Fruit fly (Drosophila melanogaster) whole organism, embryonic: ENCODE results near the gene Dcps.

Experiments
- Adf1 ChIP-seq: fragments of 200-800 bp; sonication (Bioruptor generic); IDR thresholded peaks from 2 replicates; pipeline ENCODE4 v1.3.6; 2022; ENCODE audit warnings: missing biosample characterization, missing genetic modification characterization
- Awh ChIP-seq: fragments of 200-800 bp; sonication (Bioruptor generic); IDR thresholded peaks from 2 replicates; pipeline ENCODE4, ENCODE4 v1.3.6; 2022; ENCODE audit warnings: missing biosample characterization, missing genetic modification characterization
- B-H2 ChIP-seq: fragments of 200-800 bp; sonication (Bioruptor generic); optimal IDR thresholded peaks from 2 replicates; lab custom pipeline; 2018; ENCODE audit warnings: missing biosample characterization, mild to moderate bottlenecking, missing genetic modification characterization
- BEAF-32 ChIP-seq: fragments of 200-800 bp; sonication (Bioruptor generic); optimal IDR thresholded peaks from 3 replicates; lab custom pipeline; 2017; ENCODE audit warnings: missing biosample characterization, missing genetic modification characterization, mild to moderate bottlenecking, moderate library complexity, missing genetic modification reagents
- C15 ChIP-seq: fragments of 200-800 bp; sonication (Bioruptor generic); IDR thresholded peaks from 3 replicates; pipeline ENCODE4 v1.3.6; 2022; ENCODE audit warnings: missing biosample characterization, missing genetic modification characterization
- CG10366 ChIP-seq: fragments of 200-800 bp; sonication (Bioruptor generic); IDR thresholded peaks from 2 replicates; pipeline ENCODE4 v1.3.6; 2022; ENCODE audit warnings: missing biosample characterization, missing genetic modification characterization
- CG10462 ChIP-seq: fragments of 200-800 bp; sonication (Bioruptor generic); optimal IDR thresholded peaks from 2 replicates; lab custom pipeline; 2016; ENCODE audit warnings: missing biosample characterization, missing genetic modification characterization
- CG11093 ChIP-seq: fragments of 200-800 bp; sonication (Bioruptor generic); IDR thresholded peaks from 3 replicates; pipeline ENCODE4 v1.3.6; 2022; ENCODE audit warnings: missing biosample characterization, missing genetic modification characterization
- CG11456 ChIP-seq: fragments of 200-800 bp; sonication (Bioruptor generic); IDR thresholded peaks from 3 replicates; pipeline ENCODE4 v1.3.6; 2022; ENCODE audit warnings: missing biosample characterization, missing genetic modification characterization
- CG12659 ChIP-seq: fragments of 200-800 bp; sonication (Bioruptor generic); optimal IDR thresholded peaks from 3 replicates; lab custom pipeline; 2017; ENCODE audit warnings: mild to moderate bottlenecking, missing biosample characterization, missing genetic modification reagents, missing genetic modification characterization
- CG12744 ChIP-seq: fragments of 200-800 bp; sonication (Bioruptor generic); optimal IDR thresholded peaks from 2 replicates; lab custom pipeline; 2016; ENCODE audit warnings: missing biosample characterization, missing genetic modification characterization
- CG13296 ChIP-seq: fragments of 200-800 bp; sonication (Bioruptor generic); optimal IDR thresholded peaks from 3 replicates; lab custom pipeline; 2018; ENCODE audit warnings: missing biosample characterization, mild to moderate bottlenecking, missing genetic modification characterization
- CG13424 ChIP-seq: fragments of 200-800 bp; sonication (Bioruptor generic); optimal IDR thresholded peaks from 2 replicates; lab custom pipeline; 2019; ENCODE audit warnings: missing biosample characterization, mild to moderate bottlenecking, missing genetic modification characterization, moderate library complexity
- CG15011 ChIP-seq: fragments of 200-800 bp; sonication (Bioruptor generic); optimal IDR thresholded peaks from 3 replicates; lab custom pipeline; 2018; ENCODE audit warnings: missing biosample characterization, mild to moderate bottlenecking, missing genetic modification characterization
- CG15696 ChIP-seq: fragments of 200-800 bp; sonication (Bioruptor generic); optimal IDR thresholded peaks from 2 replicates; lab custom pipeline; 2019; ENCODE audit warnings: missing biosample characterization, mild to moderate bottlenecking, missing genetic modification characterization, moderate library complexity
- CG17328 ChIP-seq: fragments of 200-800 bp; sonication (Bioruptor generic); IDR thresholded peaks from 2 replicates; pipeline ENCODE4 v1.3.6; 2022; ENCODE audit warnings: missing biosample characterization, missing genetic modification characterization
- CG18476 ChIP-seq: fragments of 200-800 bp; sonication (Bioruptor generic); optimal IDR thresholded peaks from 2 replicates; lab custom pipeline; 2016; ENCODE audit warnings: missing biosample characterization, mild to moderate bottlenecking, missing genetic modification characterization
- CG2199 ChIP-seq: fragments of 200-800 bp; sonication (Bioruptor generic); IDR thresholded peaks from 3 replicates; pipeline ENCODE4 v1.3.6; 2022; ENCODE audit warnings: missing biosample characterization, missing genetic modification characterization
- CG3065 ChIP-seq: fragments of 200-800 bp; sonication (Bioruptor generic); optimal IDR thresholded peaks from 2 replicates; lab custom pipeline; 2016; ENCODE audit warnings: missing biosample characterization, missing genetic modification characterization
- CG3838 ChIP-seq: fragments of 200-800 bp; sonication (Bioruptor generic); optimal IDR thresholded peaks from 3 replicates; lab custom pipeline; 2016; ENCODE audit warnings: missing biosample characterization, missing genetic modification characterization
- CG4820 ChIP-seq: fragments of 200-800 bp; sonication (Bioruptor generic); optimal IDR thresholded peaks from 3 replicates; lab custom pipeline; 2016; ENCODE audit warnings: missing biosample characterization, missing genetic modification characterization
- CG7556 ChIP-seq: fragments of 200-800 bp; sonication (Bioruptor generic); optimal IDR thresholded peaks from 2 replicates; lab custom pipeline; 2017; ENCODE audit warnings: missing biosample characterization, mild to moderate bottlenecking, missing genetic modification characterization
- CG7963 ChIP-seq: fragments of 200-800 bp; sonication (Bioruptor generic); IDR thresholded peaks from 3 replicates; pipeline ENCODE4 v1.3.6; 2022; ENCODE audit warnings: missing biosample characterization, missing genetic modification characterization; ENCODE audit not compliant: partially characterized antibody
- CG8281 ChIP-seq: fragments of 200-800 bp; sonication (Bioruptor generic); optimal IDR thresholded peaks from 2 replicates; lab custom pipeline; 2018; ENCODE audit warnings: missing biosample characterization, mild to moderate bottlenecking, missing genetic modification characterization, moderate library complexity
- CG8290 ChIP-seq, 3 experiments: fragments of 200-800 bp; sonication (Bioruptor generic); optimal IDR thresholded peaks; 2 replicates each; lab custom pipeline; 2016 to 2019; ENCODE audit warnings: missing biosample characterization in 3 of 3, missing genetic modification characterization in 3 of 3, mild to moderate bottlenecking in 2 of 3, moderate library complexity in 1 of 3
- CG8359 ChIP-seq: fragments of 200-800 bp; sonication (Bioruptor generic); optimal IDR thresholded peaks from 2 replicates; lab custom pipeline; 2017; ENCODE audit warnings: missing biosample characterization, mild to moderate bottlenecking, missing genetic modification characterization, borderline replicate concordance
- Camta ChIP-seq: fragments of 200-800 bp; sonication (Bioruptor generic); optimal IDR thresholded peaks from 2 replicates; lab custom pipeline; 2016; ENCODE audit warnings: missing biosample characterization, missing genetic modification characterization
- Doc3 ChIP-seq: fragments of 200-800 bp; sonication (Bioruptor generic); IDR thresholded peaks from 3 replicates; pipeline ENCODE4 v1.3.6; 2022; ENCODE audit warnings: missing biosample characterization, missing genetic modification characterization; ENCODE audit not compliant: partially characterized antibody
- Hr78 ChIP-seq, 2 experiments: fragments of 200-800 bp in 1 of 2; fragments of >200 bp in 1 of 2; sonication (Bioruptor generic) in 1 of 2; optimal IDR thresholded peaks; 2 replicates each; lab custom pipeline; 2017 to 2019; ENCODE audit warnings: missing biosample characterization in 2 of 2, missing genetic modification characterization in 2 of 2, mild to moderate bottlenecking in 1 of 2, moderate library complexity in 1 of 2
- Hsf ChIP-seq: fragments of 200-800 bp; sonication (Bioruptor generic); optimal IDR thresholded peaks from 3 replicates; lab custom pipeline; 2016; ENCODE audit warnings: missing biosample characterization, missing genetic modification characterization
- NFAT ChIP-seq: fragments of 200-800 bp; sonication (Bioruptor generic); IDR thresholded peaks from 2 replicates; pipeline ENCODE4 v1.3.6; 2022; ENCODE audit warnings: missing biosample characterization, missing genetic modification characterization
- NK7.1 ChIP-seq: fragments of 200-800 bp; sonication (Bioruptor generic); optimal IDR thresholded peaks from 3 replicates; lab custom pipeline; 2016; ENCODE audit warnings: missing biosample characterization, missing genetic modification characterization
- NfI ChIP-seq: fragments of 200-800 bp; sonication (Bioruptor generic); optimal IDR thresholded peaks from 3 replicates; lab custom pipeline; 2018; ENCODE audit warnings: missing biosample characterization, mild to moderate bottlenecking, missing genetic modification characterization, moderate library complexity
- Ravus ChIP-seq: fragments of 200-800 bp; sonication (Bioruptor generic); IDR thresholded peaks from 2 replicates; pipeline ENCODE4 v1.3.6; 2022; ENCODE audit warnings: missing biosample characterization, missing genetic modification characterization
- Stat92E ChIP-seq, 3 experiments: fragments of >200 bp in 2 of 3; fragments of 200-800 bp in 1 of 3; sonication (Bioruptor generic) in 1 of 3; optimal IDR thresholded peaks; 2 replicates each; lab custom pipeline; 2017 to 2019; ENCODE audit warnings: missing biosample characterization in 3 of 3, missing genetic modification characterization in 3 of 3, mild to moderate bottlenecking in 1 of 3, moderate library complexity in 1 of 3
- cwo ChIP-seq: fragments of 200-800 bp; sonication (Bioruptor generic); optimal IDR thresholded peaks from 3 replicates; lab custom pipeline; 2017; ENCODE audit warnings: missing biosample characterization, missing genetic modification characterization, mild to moderate bottlenecking, moderate library complexity, missing genetic modification reagents
- ftz-f1 ChIP-seq: fragments of 200-800 bp; sonication (Bioruptor generic); optimal IDR thresholded peaks from 2 replicates; lab custom pipeline; 2016; ENCODE audit warnings: missing biosample characterization, missing genetic modification characterization
- jumu ChIP-seq: fragments of 200-800 bp; sonication (Bioruptor generic); optimal IDR thresholded peaks from 3 replicates; lab custom pipeline; 2016; ENCODE audit warnings: missing biosample characterization, missing genetic modification characterization
- lola ChIP-seq, 3 experiments: fragments of >200 bp in 2 of 3; fragments of 200-800 bp in 1 of 3; sonication (Bioruptor generic) in 1 of 3; optimal IDR thresholded peaks; 2 replicates each; lab custom pipeline; 2017 to 2019; ENCODE audit warnings: missing biosample characterization in 3 of 3, missing genetic modification characterization in 3 of 3, mild to moderate bottlenecking in 1 of 3, moderate library complexity in 1 of 3
- luna ChIP-seq: fragments of 200-800 bp; sonication (Bioruptor generic); optimal IDR thresholded peaks from 2 replicates; lab custom pipeline; 2016; ENCODE audit warnings: missing biosample characterization, missing genetic modification characterization
- mam ChIP-seq: fragments of 200-800 bp; sonication (Bioruptor generic); optimal IDR thresholded peaks from 3 replicates; lab custom pipeline; 2016; ENCODE audit warnings: missing biosample characterization, missing genetic modification characterization
- mirr ChIP-seq: fragments of 200-800 bp; sonication (Bioruptor generic); optimal IDR thresholded peaks from 3 replicates; lab custom pipeline; 2018; ENCODE audit warnings: missing biosample characterization, mild to moderate bottlenecking, missing genetic modification characterization
- org-1 ChIP-seq: fragments of 200-800 bp; sonication (Bioruptor generic); optimal IDR thresholded peaks from 2 replicates; lab custom pipeline; 2017; ENCODE audit warnings: missing biosample characterization, missing genetic modification characterization
- psq ChIP-seq: fragments of 200-800 bp; sonication (Bioruptor generic); optimal IDR thresholded peaks from 2 replicates; lab custom pipeline; 2017; ENCODE audit warnings: missing biosample characterization, missing genetic modification characterization
- slbo ChIP-seq: fragments of 200-800 bp; sonication (Bioruptor generic); IDR thresholded peaks from 2 replicates; pipeline ENCODE4 v1.3.6; 2022; ENCODE audit warnings: missing biosample characterization, missing genetic modification characterization
- toy ChIP-seq: fragments of 200-800 bp; sonication (Bioruptor generic); IDR thresholded peaks from 2 replicates; pipeline ENCODE4 v1.3.6; 2022; ENCODE audit warnings: missing biosample characterization, missing genetic modification characterization
- usp ChIP-seq: fragments of >200 bp; optimal IDR thresholded peaks from 2 replicates; lab custom pipeline; 2017; ENCODE audit warnings: missing biosample characterization, missing genetic modification characterization
- vnd ChIP-seq: fragments of 200-800 bp; sonication (Bioruptor generic); IDR thresholded peaks from 3 replicates; pipeline ENCODE4 v1.3.6; 2022; ENCODE audit warnings: missing biosample characterization, missing genetic modification characterization; ENCODE audit not compliant: partially characterized antibody

Dcps gene

DNA sequence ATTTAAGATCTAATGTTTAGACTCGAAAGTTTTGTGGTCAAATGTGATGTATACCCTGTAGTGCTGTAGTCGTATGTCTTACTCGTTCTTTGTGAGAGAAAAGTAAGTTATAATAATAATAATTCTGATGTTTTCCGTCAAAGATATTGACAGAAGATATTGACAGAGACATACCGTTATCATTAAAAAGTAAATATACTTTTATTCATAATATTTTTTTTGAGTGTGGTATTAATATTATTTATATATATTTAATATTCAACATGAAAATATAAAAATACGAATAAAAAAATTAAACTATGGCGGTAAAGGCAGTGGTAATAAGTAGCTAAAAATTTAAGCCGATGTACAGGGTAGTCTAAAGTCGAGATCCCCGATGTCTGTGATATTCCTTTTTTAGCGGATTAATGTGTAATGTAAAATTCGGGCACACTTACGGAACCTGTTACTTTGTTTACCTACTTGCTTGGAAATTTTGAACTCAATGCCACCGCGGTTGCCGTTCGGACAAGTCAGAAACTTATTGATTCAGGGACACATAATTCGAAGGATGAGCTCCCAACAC is 18.2 kb downstream of the Dcps start, which contains the start of the genes CG2100 and CG1236 (continued):
- TF ChIP-seq CG10366 (GFP tag; lab: Robert Waterston, UW) = peak; percentile 75
- no peak for TF ChIP-seq jumu (GFP tag; lab: Kevin White, UChicago)
- TF ChIP-seq CG15696 = peak; percentile 84
- TF ChIP-seq CG11456 (GFP tag; lab: Robert Waterston, UW) = peak; percentile 81
- peak; percentile 65 for TF ChIP-seq Awh (GFP tag; lab: Robert Waterston, UW)
- TF ChIP-seq B-H2 (GFP tag; lab: Kevin White, UChicago) = peak; percentile 32
- TF ChIP-seq slbo = peak; percentile 86
- peak; percentile 66 for TF ChIP-seq NFAT (GFP tag; lab: Robert Waterston, UW)
- TF ChIP-seq CG8359 (GFP tag; lab: Kevin White, UChicago) = peak; percentile 63
- no peak for TF ChIP-seq luna (GFP tag; lab: Kevin White, UChicago)
- TF ChIP-seq C15 (GFP tag; lab: Robert Waterston, UW) = 0 out of 3 replicates have a peak, but pooled peaks have one; percentile 29
- TF ChIP-seq Hsf (GFP tag; lab: Kevin White, UChicago) = peak; percentile 60
- peak; percentile 40; the same call in 1 of the 2 replicates for TF ChIP-seq Adf1 (GFP tag; lab: Robert Waterston, UW)
- TF ChIP-seq vnd = no peak
- TF ChIP-seq psq (GFP tag; lab: Kevin White, UChicago) = peak; percentile 27
- peak; percentile 2 for TF ChIP-seq BEAF-32 (GFP tag; lab: Kevin White, UChicago)
- TF ChIP-seq CG8281 (tag; lab: Kevin White, UChicago) = no peak
- TF ChIP-seq CG15011 = no peak
- TF ChIP-seq usp (GFP tag; lab: Kevin White, UChicago) = no peak
- TF ChIP-seq mam (GFP tag; lab: Kevin White, UChicago) = peak; percentile 53
- TF ChIP-seq CG7556 (GFP tag; lab: Kevin White, UChicago) = peak; percentile 91
- 0 out of 2 replicates have a peak, but pooled peaks have one; percentile 39 for TF ChIP-seq toy (GFP tag; lab: Robert Waterston, UW)
- TF ChIP-seq Ravus (GFP tag; lab: Robert Waterston, UW) = no peak; the same call in 1 of the 2 replicates
- peak; percentile 73 for TF ChIP-seq cwo (GFP tag; lab: Kevin White, UChicago)
- TF ChIP-seq CG4820 (GFP tag; lab: Kevin White, UChicago) = peak; percentile 79
- 0 out of 3 replicates have a peak, but pooled peaks have one; percentile 51 for TF ChIP-seq CG11093 (GFP tag; lab: Robert Waterston, UW)
- TF ChIP-seq NK7.1 (GFP tag; lab: Kevin White, UChicago) = no peak
- peak; percentile 37 for TF ChIP-seq ftz-f1 (GFP tag; lab: Kevin White, UChicago)
- peak; percentile 68 for TF ChIP-seq org-1
- peak; percentile 58 for TF ChIP-seq CG18476 (GFP tag; lab: Kevin White, UChicago)
- TF ChIP-seq NfI = peak; percentile 85
- peak; percentile 88 for TF ChIP-seq CG13424 (tag; lab: Kevin White, UChicago)
- peak in 1 of 3 experiments; percentile 91 for TF ChIP-seq lola (GFP tag; optimal IDR thresholded peaks at IDR 0.05; lab: Kevin White, UChicago)
- peak; percentile 93 for TF ChIP-seq CG12659
- TF ChIP-seq mirr = no peak
- no peak for TF ChIP-seq CG2199
- TF ChIP-seq Doc3 (GFP tag; lab: Robert Waterston, UW) = no peak
- TF ChIP-seq CG13296 (GFP tag; lab: Kevin White, UChicago) = peak; percentile 82
- TF ChIP-seq CG3065 (GFP tag; lab: Kevin White, UChicago) = peak; percentile 35
- TF ChIP-seq Hr78 (GFP tag; optimal IDR thresholded peaks at IDR 0.05; lab: Kevin White, UChicago) = peak in 1 of 2 experiments; percentile 66
- TF ChIP-seq Camta (GFP tag; lab: Kevin White, UChicago) = peak; percentile 47
- TF ChIP-seq CG8290 (GFP tag; optimal IDR thresholded peaks at IDR 0.05; lab: Kevin White, UChicago) = peak; percentile 69
- TF ChIP-seq CG8290 (tag; optimal IDR thresholded peaks at IDR 0.05; lab: Kevin White, UChicago) = no peak
- TF ChIP-seq CG17328 (GFP tag; lab: Robert Waterston, UW) = peak; percentile 66
- TF ChIP-seq CG7963 = no peak
- TF ChIP-seq CG10462 (GFP tag; lab: Kevin White, UChicago) = peak; percentile 71
- TF ChIP-seq CG12744 (GFP tag; lab: Kevin White, UChicago) = peak; percentile 20
- TF ChIP-seq CG3838 (GFP tag; lab: Kevin White, UChicago) = peak; percentile 10
- TF ChIP-seq Stat92E (GFP tag; optimal IDR thresholded peaks at IDR 0.05; lab: Kevin White, UChicago) = peak in 1 of 3 experiments; percentile 54
